Worm (Caenorhabditis elegans) whole organism, L3 larva: Measurements from ENCODE around the gene srh-35.

Source experiments
- ZK546.5 ChIP-seq: sonication (generic microtip); optimal IDR thresholded peaks from 2 replicates; lab custom pipeline; 2017; ENCODE audit warnings: missing biosample characterization, missing genetic modification characterization
- aly-2 ChIP-seq: fragments of 150-350 bp; optimal IDR thresholded peaks from 2 replicates; lab custom pipeline; 2014; ENCODE audit warnings: missing biosample characterization, missing genetic modification characterization
- ama-1 ChIP-seq: fragments of 150-350 bp; optimal IDR thresholded peaks from 2 replicates; lab custom pipeline; 2018
- ceh-16 ChIP-seq: sonication (generic microtip); optimal IDR thresholded peaks from 2 replicates; lab custom pipeline; 2017; ENCODE audit warnings: missing biosample characterization, missing genetic modification characterization
- ceh-82 ChIP-seq: fragments of 150-350 bp; optimal IDR thresholded peaks from 2 replicates; lab custom pipeline; 2014; ENCODE audit warnings: missing biosample characterization, missing genetic modification characterization
- egl-27 ChIP-seq: sonication (generic microtip); optimal IDR thresholded peaks from 4 replicates; lab custom pipeline; 2017; ENCODE audit warnings: missing biosample characterization, missing genetic modification reagents, missing genetic modification characterization
- egl-5 ChIP-seq: fragments of 150-350 bp; optimal IDR thresholded peaks from 2 replicates; lab custom pipeline; 2017; ENCODE audit warnings: missing biosample characterization, missing genetic modification reagents, missing genetic modification characterization, inconsistent platforms
- elt-2 ChIP-seq: sonication (generic microtip); optimal IDR thresholded peaks from 2 replicates; lab custom pipeline; 2016; ENCODE audit warnings: missing genetic modification reagents, mild to moderate bottlenecking, missing genetic modification characterization, missing compliant biosample characterization
- elt-3 ChIP-seq, 3 experiments: fragments of 150-350 bp in 1 of 3; sonication (generic microtip) in 2 of 3; optimal IDR thresholded peaks; 2 replicates in 2 of 3; 4 replicates in 1 of 3; lab custom pipeline; 2014 to 2017; ENCODE audit warnings: missing biosample characterization in 3 of 3, missing genetic modification characterization in 3 of 3
- fkh-10 ChIP-seq: sonication (generic microtip); optimal IDR thresholded peaks from 2 replicates; lab custom pipeline; 2017; ENCODE audit warnings: missing biosample characterization, missing genetic modification reagents, missing genetic modification characterization
- hmg-11 ChIP-seq: sonication (generic microtip); optimal IDR thresholded peaks from 2 replicates; lab custom pipeline; 2016; ENCODE audit warnings: missing genetic modification characterization, missing compliant biosample characterization
- lin-15B ChIP-seq: fragments of 150-350 bp; optimal IDR thresholded peaks from 2 replicates; lab custom pipeline; 2014; ENCODE audit warnings: missing biosample characterization, missing genetic modification characterization
- lin-39 ChIP-seq: fragments of 150-350 bp; optimal IDR thresholded peaks from 2 replicates; lab custom pipeline; 2018; ENCODE audit warnings: missing biosample characterization, missing genetic modification reagents, missing genetic modification characterization
- lsy-12 ChIP-seq: sonication (generic microtip); optimal IDR thresholded peaks from 2 replicates; lab custom pipeline; 2016; ENCODE audit warnings: mild to moderate bottlenecking, missing genetic modification characterization, missing compliant biosample characterization
- mml-1 ChIP-seq: fragments of 150-350 bp; sonication (generic microtip); optimal IDR thresholded peaks from 3 replicates; lab custom pipeline; 2014; ENCODE audit warnings: missing biosample characterization, missing genetic modification characterization
- nfya-1 ChIP-seq: sonication (generic microtip); optimal IDR thresholded peaks from 2 replicates; lab custom pipeline; 2017; ENCODE audit warnings: missing genetic modification characterization, mild to moderate bottlenecking, missing compliant biosample characterization, antibody characterized with exemption, moderate library complexity; ENCODE audit not compliant: insufficient read depth
- nhr-11 ChIP-seq: fragments of 150-350 bp; optimal IDR thresholded peaks from 2 replicates; lab custom pipeline; 2014; ENCODE audit warnings: missing biosample characterization, missing genetic modification characterization
- nhr-12 ChIP-seq: fragments of 150-350 bp; optimal IDR thresholded peaks from 2 replicates; lab custom pipeline; 2014; ENCODE audit warnings: missing biosample characterization, missing genetic modification characterization
- nhr-23 ChIP-seq: fragments of 150-350 bp; optimal IDR thresholded peaks from 2 replicates; lab custom pipeline; 2014; ENCODE audit warnings: missing biosample characterization, missing genetic modification reagents, missing genetic modification characterization
- nhr-237 ChIP-seq: fragments of 150-350 bp; optimal IDR thresholded peaks from 2 replicates; lab custom pipeline; 2014; ENCODE audit warnings: missing biosample characterization, missing genetic modification characterization
- nhr-25 ChIP-seq: sonication (generic microtip); optimal IDR thresholded peaks from 2 replicates; lab custom pipeline; 2017; ENCODE audit warnings: missing biosample characterization, missing genetic modification characterization
- nhr-28 ChIP-seq: fragments of 150-350 bp; optimal IDR thresholded peaks from 2 replicates; lab custom pipeline; 2014; ENCODE audit warnings: missing biosample characterization, missing genetic modification characterization
- nhr-43 ChIP-seq: sonication (generic microtip); optimal IDR thresholded peaks from 2 replicates; lab custom pipeline; 2016; ENCODE audit warnings: mild to moderate bottlenecking, missing genetic modification characterization, missing compliant biosample characterization; ENCODE audit not compliant: poor library complexity, severe bottlenecking
- nhr-67 ChIP-seq: fragments of 150-350 bp; optimal IDR thresholded peaks from 2 replicates; lab custom pipeline; 2014; ENCODE audit warnings: missing biosample characterization, missing genetic modification characterization
- nhr-76 ChIP-seq: fragments of 150-350 bp; sonication (generic microtip); optimal IDR thresholded peaks from 5 replicates; lab custom pipeline; 2014; ENCODE audit warnings: missing biosample characterization, missing genetic modification characterization
- nhr-77 ChIP-seq: fragments of 150-350 bp; optimal IDR thresholded peaks from 2 replicates; lab custom pipeline; 2014; ENCODE audit warnings: missing biosample characterization, missing genetic modification characterization
- pha-4 ChIP-seq: fragments of 150-350 bp; optimal IDR thresholded peaks from 2 replicates; lab custom pipeline; 2014; ENCODE audit warnings: missing biosample characterization, missing genetic modification reagents, missing genetic modification characterization
- pqm-1 ChIP-seq: fragments of 150-350 bp; optimal IDR thresholded peaks from 2 replicates; lab custom pipeline; 2017; ENCODE audit warnings: missing biosample characterization, missing genetic modification characterization, inconsistent platforms
- snpc-4 ChIP-seq: fragments of 150-350 bp; optimal IDR thresholded peaks from 2 replicates; lab custom pipeline; 2014; ENCODE audit warnings: missing biosample characterization, missing genetic modification characterization
- tbx-2 ChIP-seq: sonication (generic microtip); optimal IDR thresholded peaks from 2 replicates; lab custom pipeline; 2016; ENCODE audit warnings: mild to moderate bottlenecking, missing genetic modification characterization, missing compliant biosample characterization
- unc-39 ChIP-seq: sonication (generic microtip); optimal IDR thresholded peaks from 4 replicates; lab custom pipeline; 2017; ENCODE audit warnings: missing biosample characterization, missing genetic modification characterization
- zag-1 ChIP-seq: fragments of 150-350 bp; optimal IDR thresholded peaks from 2 replicates; lab custom pipeline; 2014; ENCODE audit warnings: missing biosample characterization, missing genetic modification characterization
- ztf-4 ChIP-seq: fragments of 150-350 bp; optimal IDR thresholded peaks from 2 replicates; lab custom pipeline; 2014; ENCODE audit warnings: missing biosample characterization, missing genetic modification characterization

Gene srh-35

ce11 chrV:468460-468859, 19.4 kb upstream of the srh-35 start, which contains the start of gene srbc-57:
srbc-57 (minus strand) TSS chrV:468560.
- TF ChIP-seq fkh-10 (GFP tag; lab: Kevin White, UChicago) (no peak), nhr-77 (tag; lab: Kevin White, UChicago) (no peak), nhr-11 (no peak), egl-5 (no peak), ZK546.5 (tag; lab: Kevin White, UChicago) (no peak), egl-27 (tag; lab: Kevin White, UChicago) (no peak), tbx-2 (tag; lab: Kevin White, UChicago) (no peak), hmg-11 (tag; lab: Kevin White, UChicago) (no peak), lin-15B (tag; lab: Kevin White, UChicago) (no peak), nhr-23 (tag; lab: Kevin White, UChicago) (no peak), ceh-82 (tag; lab: Kevin White, UChicago) (no peak), nhr-12 (no peak), elt-3 (tag; optimal IDR thresholded peaks at IDR 0.05; lab: Kevin White, UChicago) (no peak), aly-2 (tag; lab: Kevin White, UChicago) (no peak)

- no peak for TF ChIP-seq ztf-4 (tag; lab: Kevin White, UChicago)
- TF ChIP-seq ceh-16 (tag; lab: Kevin White, UChicago): no peak
- no peak for TF ChIP-seq fkh-10 (GFP tag; lab: Kevin White, UChicago)
- TF ChIP-seq lin-39: no peak
- no peak for TF ChIP-seq nhr-67 (tag; lab: Kevin White, UChicago)
- no peak for TF ChIP-seq nfya-1
- TF ChIP-seq tbx-2 (tag; lab: Kevin White, UChicago): no peak
- no peak for TF ChIP-seq nhr-43 (tag; lab: Kevin White, UChicago)
- no peak for TF ChIP-seq nhr-237 (tag; lab: Kevin White, UChicago)
- no peak for TF ChIP-seq aly-2 (tag; lab: Kevin White, UChicago)
- no peak for TF ChIP-seq ceh-82 (tag; lab: Kevin White, UChicago)
- no peak for TF ChIP-seq pha-4 (tag; lab: Kevin White, UChicago)
- no peak for TF ChIP-seq unc-39 (tag; lab: Kevin White, UChicago)
- TF ChIP-seq nhr-76 (tag; lab: Kevin White, UChicago): no peak
- no peak for TF ChIP-seq ama-1 (lab: Kevin White, UChicago)
- TF ChIP-seq nhr-28 (tag; lab: Kevin White, UChicago): no peak
- TF ChIP-seq snpc-4 (tag; lab: Kevin White, UChicago): no peak
- TF ChIP-seq zag-1: no peak
- no peak for TF ChIP-seq nhr-12
Measured at ce11 chrV:467507-467906, 18.5 kb upstream of the srh-35 start.

ce11 chrV:465355-465754, 16.3 kb upstream of the srh-35 start:
- no peak for TF ChIP-seq pha-4 (tag; lab: Kevin White, UChicago)
- TF ChIP-seq nhr-25 (tag; lab: Kevin White, UChicago): peak; percentile 42
- no peak for TF ChIP-seq aly-2 (tag; lab: Kevin White, UChicago)
- TF ChIP-seq nhr-23 (tag; lab: Kevin White, UChicago): peak; percentile 33

ce11 chrV:464800-465199, 15.8 kb upstream of the srh-35 start, which contains the start of gene nhr-201:
nhr-201 (plus strand) TSS chrV:464828.
- TF ChIP-seq ceh-16 (tag; lab: Kevin White, UChicago): no peak
- TF ChIP-seq pqm-1 (tag; lab: Kevin White, UChicago): peak; percentile 59
- TF ChIP-seq elt-2 (tag; lab: Kevin White, UChicago): peak; percentile 44
- no peak for TF ChIP-seq nhr-28 (tag; lab: Kevin White, UChicago)
- peak; percentile 65 for TF ChIP-seq pha-4 (tag; lab: Kevin White, UChicago)
- TF ChIP-seq lsy-12 (tag; lab: Kevin White, UChicago): no peak
- TF ChIP-seq nhr-12: no peak
- no peak for TF ChIP-seq fkh-10 (GFP tag; lab: Kevin White, UChicago)
- TF ChIP-seq aly-2 (tag; lab: Kevin White, UChicago): no peak
- no peak for TF ChIP-seq unc-39 (tag; lab: Kevin White, UChicago)
- no peak for TF ChIP-seq egl-5

- no peak for TF ChIP-seq tbx-2 (tag; lab: Kevin White, UChicago)
- TF ChIP-seq fkh-10 (GFP tag; lab: Kevin White, UChicago): no peak
- no peak for TF ChIP-seq mml-1
- peak; percentile 38 for TF ChIP-seq nhr-23 (tag; lab: Kevin White, UChicago)
- peak; percentile 72 for TF ChIP-seq elt-2 (tag; lab: Kevin White, UChicago)
- no peak for TF ChIP-seq nfya-1
- peak; percentile 62 for TF ChIP-seq pqm-1 (tag; lab: Kevin White, UChicago)
- peak; percentile 33 for TF ChIP-seq pha-4 (tag; lab: Kevin White, UChicago)
Measured at ce11 chrV:462263-462662, 13.2 kb upstream of the srh-35 start, which contains the start of gene nhr-202. nhr-202 (plus strand) TSS chrV:462588.
